Worm (Caenorhabditis elegans) whole organism, late embryonic: ENCODE results near the gene aqp-10.
"Not testable (repeated sequence)": the region's sequence is repeated elsewhere in the genome, so short reads cannot be mapped to it uniquely, and the experiment has no call there.

ENCODE experiments used
- nfya-1 ChIP-seq: sonication (generic microtip); optimal IDR thresholded peaks from 2 replicates; lab custom pipeline; 2017; ENCODE audit warnings: missing genetic modification characterization, mild to moderate bottlenecking, missing compliant biosample characterization, antibody characterized with exemption, moderate library complexity
- pag-3 ChIP-seq: sonication (generic microtip); optimal IDR thresholded peaks from 2 replicates; lab custom pipeline; 2016; ENCODE audit warnings: missing compliant biosample characterization, missing genetic modification characterization, borderline replicate concordance
- pha-4 ChIP-seq: fragments of 150-350 bp; optimal IDR thresholded peaks from 2 replicates; lab custom pipeline; 2018; ENCODE audit warnings: missing biosample characterization, missing genetic modification reagents, missing genetic modification characterization
- pros-1 ChIP-seq: fragments of 150-350 bp; optimal IDR thresholded peaks from 2 replicates; lab custom pipeline; 2014; ENCODE audit warnings: missing biosample characterization, missing genetic modification reagents, missing genetic modification characterization
- unc-86 ChIP-seq: sonication (generic microtip); optimal IDR thresholded peaks from 2 replicates; lab custom pipeline; 2016; ENCODE audit warnings: missing genetic modification characterization, missing compliant biosample characterization
- zip-5 ChIP-seq: sonication (generic microtip); optimal IDR thresholded peaks from 2 replicates; lab custom pipeline; 2016; ENCODE audit warnings: missing genetic modification characterization, missing compliant biosample characterization

ce11 chrII:9718631-9719252 lies 50.9 kb downstream of the aqp-10 start, which contains the start of gene Y53C12A.11:
- not testable (repeated sequence) for TF ChIP-seq pag-3; pros-1; unc-86 (tag; lab: Kevin White, UChicago); nfya-1 (tag; lab: Kevin White, UChicago); pha-4 (tag; lab: Kevin White, UChicago); zip-5 (tag; lab: Kevin White, UChicago)
